Worm (Caenorhabditis elegans) whole organism, young adult: Measurements from ENCODE around the gene gst-4.

Experiments
- hlh-12 ChIP-seq: sonication (generic microtip); optimal IDR thresholded peaks from 2 replicates; lab custom pipeline; 2016; ENCODE audit warnings: missing genetic modification characterization, missing compliant biosample characterization
- nfya-1 ChIP-seq: sonication (generic microtip); optimal IDR thresholded peaks from 2 replicates; lab custom pipeline; 2017; ENCODE audit warnings: antibody characterized with exemption, missing compliant biosample characterization, missing genetic modification characterization, borderline replicate concordance; ENCODE audit not compliant: insufficient read depth
- snpc-3.4 ChIP-seq: sonication (generic microtip); optimal IDR thresholded peaks from 2 replicates; lab custom pipeline; 2017; ENCODE audit warnings: missing genetic modification characterization, mild to moderate bottlenecking, missing compliant biosample characterization, antibody characterized with exemption, moderate library complexity, missing genotype, missing genetic modification reagents
- snpc-4 ChIP-seq, 5 experiments: fragments of 150-350 bp in 1 of 5; sonication (generic microtip) in 4 of 5; optimal IDR thresholded peaks; 2 replicates each; lab custom pipeline; 2014 to 2018; ENCODE audit warnings: missing genetic modification characterization in 5 of 5, missing biosample characterization in 3 of 5, antibody characterized with exemption in 2 of 5, mild to moderate bottlenecking in 2 of 5, missing compliant biosample characterization in 2 of 5, missing genotype in 2 of 5, moderate library complexity in 2 of 5, missing genetic modification reagents in 1 of 5

DNA sequence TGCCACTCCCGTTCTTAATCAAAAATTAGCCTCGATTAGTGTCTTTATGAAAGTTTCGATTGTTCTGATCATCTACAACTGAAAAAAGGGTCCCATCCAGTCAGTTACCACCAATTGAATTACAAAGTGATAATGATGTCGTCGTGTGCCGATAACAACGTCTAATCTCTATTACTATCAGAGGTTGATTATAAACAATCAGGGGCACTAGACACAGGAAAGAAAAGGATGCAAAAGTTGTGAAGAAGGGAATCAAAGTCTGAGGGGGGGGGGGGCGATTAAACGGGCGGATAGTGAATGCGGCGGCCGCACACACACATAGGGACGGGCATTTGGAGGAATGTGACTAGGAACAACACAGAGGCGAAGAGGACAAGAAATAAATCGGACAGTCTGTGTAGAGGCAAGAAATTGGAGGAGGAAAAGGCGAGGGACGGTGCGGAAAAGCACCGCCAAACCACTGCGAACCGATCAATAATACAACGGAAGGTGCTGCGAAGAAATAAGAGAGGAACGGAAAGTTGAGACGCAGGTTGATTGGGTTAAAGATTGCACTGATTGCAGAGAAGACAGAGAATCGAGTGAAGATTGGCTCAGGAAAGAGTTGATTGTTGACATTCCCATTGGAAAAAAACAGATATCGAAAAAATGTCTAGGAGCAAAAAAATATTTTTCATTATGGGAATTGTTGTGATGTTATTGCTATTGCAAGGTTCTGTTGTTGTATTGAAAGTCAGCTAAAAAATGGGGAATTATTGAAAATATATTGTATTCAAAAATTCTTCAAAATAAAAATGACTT lies 33.1 kb downstream of the gst-4 start:
- TF ChIP-seq nfya-1 (tag; lab: Kevin White, UChicago) (no peak), snpc-3.4 (tag; lab: Kevin White, UChicago) (no peak), snpc-4 (GFP tag; optimal IDR thresholded peaks at IDR 0.05; lab: Kevin White, UChicago) (no peak), snpc-4 (tag; optimal IDR thresholded peaks at IDR 0.05; lab: Kevin White, UChicago) (no peak), hlh-12 (no peak)
